Worm (Caenorhabditis elegans): ENCODE data around the gene spat-3.

Gene spat-3

DNA sequence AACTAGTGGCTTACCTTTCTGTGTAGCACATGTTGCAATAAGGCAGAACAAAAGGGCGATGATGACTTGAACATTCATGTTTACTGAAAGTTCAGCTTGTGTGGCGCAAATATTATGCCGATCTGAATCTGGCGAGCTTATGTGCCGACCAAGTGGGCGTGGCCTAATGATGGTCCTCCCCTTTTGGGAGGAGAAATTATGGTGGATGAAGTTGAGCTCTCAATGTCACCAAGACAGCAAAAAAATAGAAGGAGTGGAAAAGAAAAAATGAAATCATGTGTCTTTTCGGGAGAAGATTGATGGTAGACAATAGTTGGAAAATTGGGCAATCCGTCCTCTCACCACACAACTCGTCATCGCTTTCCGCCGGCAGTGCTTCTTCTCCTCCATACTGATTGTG is 13.5 kb downstream of the spat-3 start, which contains the start of gene flp-12:
flp-12 (minus strand) TSS at position 101 of the 400 bp plus-strand sequence.
- TF ChIP-seq snpc-4 (tag; optimal IDR thresholded peaks at IDR 0.05) (no peak), elt-1 (tag; optimal IDR thresholded peaks at IDR 0.05) (no peak), lin-13 (GFP tag; optimal IDR thresholded peaks at IDR 0.05) (no peak), unc-39 (tag; optimal IDR thresholded peaks at IDR 0.05) (no peak), ZK546.5 (tag; optimal IDR thresholded peaks at IDR 0.05) (no peak), nhr-25 (tag; optimal IDR thresholded peaks at IDR 0.05) (no peak), nhr-21 (tag; optimal IDR thresholded peaks at IDR 0.05) (no peak), egl-27 (tag; optimal IDR thresholded peaks at IDR 0.05) (no peak), ztf-11 (tag; optimal IDR thresholded peaks at IDR 0.05) (no peak), ztf-1 (GFP tag; conservative IDR thresholded peaks at IDR 0.05) (no peak), zag-1 (tag; optimal IDR thresholded peaks at IDR 0.05) (no peak), nhr-237 (tag; optimal IDR thresholded peaks at IDR 0.05) (no peak), Y55F3AM.14 (GFP tag; optimal IDR thresholded peaks at IDR 0.05) (no peak), nhr-12 (tag; optimal IDR thresholded peaks at IDR 0.05) (no peak), lin-11 (tag; optimal IDR thresholded peaks at IDR 0.05) (no peak), mdl-1 (tag; optimal IDR thresholded peaks at IDR 0.05) (no peak), skn-1 (tag; optimal IDR thresholded peaks at IDR 0.05) (no peak)

ce11 chrX:4588462-4588861 is 17.3 kb downstream of the spat-3 start, which contains the start of gene lnp-1:
Gene lnp-1, plus strand, starts transcription at chrX:4588762.
- TF ChIP-seq nhr-6 (tag; optimal IDR thresholded peaks at IDR 0.05) (no peak), nhr-23 (tag; optimal IDR thresholded peaks at IDR 0.05) (no peak), unc-55 (GFP tag; optimal IDR thresholded peaks at IDR 0.05) (no peak), lin-11 (tag; optimal IDR thresholded peaks at IDR 0.05) (no peak), Y55F3AM.14 (GFP tag; optimal IDR thresholded peaks at IDR 0.05) (no peak), snpc-4 (tag; optimal IDR thresholded peaks at IDR 0.05) (no peak), sem-4 (tag; optimal IDR thresholded peaks at IDR 0.05) (no peak), skn-1 (tag; optimal IDR thresholded peaks at IDR 0.05) (no peak), lin-13 (GFP tag; optimal IDR thresholded peaks at IDR 0.05) (no peak), C34F6.9 (tag; optimal IDR thresholded peaks at IDR 0.05) (no peak), mdl-1 (tag; optimal IDR thresholded peaks at IDR 0.05) (no peak), crh-2 (tag; optimal IDR thresholded peaks at IDR 0.05) (no peak)

DNA sequence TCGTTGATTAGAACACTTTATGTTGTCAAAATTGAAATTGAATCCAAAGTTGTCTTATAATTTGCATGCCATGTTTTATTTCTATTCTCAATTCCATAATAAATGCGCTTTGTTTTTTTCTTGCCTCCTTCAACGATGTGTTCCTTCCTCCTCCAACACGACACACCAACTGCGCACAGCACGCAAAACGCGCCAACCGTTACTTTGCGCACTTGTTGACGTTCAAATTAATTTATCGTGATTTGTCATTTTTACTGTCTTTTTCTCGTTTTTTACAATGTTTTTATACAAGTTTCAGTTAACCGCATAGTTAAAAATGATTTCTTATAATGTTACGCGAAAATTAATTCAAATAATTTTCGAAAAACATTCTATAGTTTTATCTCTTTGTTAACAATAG is 17.8 kb downstream of the spat-3 start:
- TF ChIP-seq sma-9 (GFP tag; optimal IDR thresholded peaks at IDR 0.05) (peak; percentile 25), sma-9 (tag; optimal IDR thresholded peaks at IDR 0.05) (no peak), nhr-129 (tag; optimal IDR thresholded peaks at IDR 0.05) (peak; percentile 44), sma-3 (GFP tag; optimal IDR thresholded peaks at IDR 0.05) (peak; percentile 30), ZK546.5 (tag; optimal IDR thresholded peaks at IDR 0.05) (no peak), blmp-1 (tag; optimal IDR thresholded peaks at IDR 0.05; ENCODE audit: insufficient read depth) (no peak), crh-2 (tag; optimal IDR thresholded peaks at IDR 0.05) (peak; percentile 53), nhr-21 (tag; optimal IDR thresholded peaks at IDR 0.05) (peak; percentile 25), R02D3.7 (tag; optimal IDR thresholded peaks at IDR 0.05) (no peak), F13H6.1 (tag; optimal IDR thresholded peaks at IDR 0.05) (peak; percentile 8), unc-62 (GFP tag; optimal IDR thresholded peaks at IDR 0.05) (no peak), lin-11 (tag; optimal IDR thresholded peaks at IDR 0.05) (no peak), C34F6.9 (tag; optimal IDR thresholded peaks at IDR 0.05) (peak; percentile 63), peb-1 (tag; optimal IDR thresholded peaks at IDR 0.05) (no peak), mdl-1 (tag; optimal IDR thresholded peaks at IDR 0.05) (no peak), zag-1 (tag; optimal IDR thresholded peaks at IDR 0.05) (peak; percentile 6), aly-2 (tag; optimal IDR thresholded peaks at IDR 0.05) (no peak), nhr-25 (tag; optimal IDR thresholded peaks at IDR 0.05) (no peak), sem-4 (tag; optimal IDR thresholded peaks at IDR 0.05) (peak; percentile 35), elt-3 (tag; optimal IDR thresholded peaks at IDR 0.05) (no peak), lsy-2 (tag; optimal IDR thresholded peaks at IDR 0.05) (peak in 1 of 2 experiments; percentile 60), lin-13 (GFP tag; optimal IDR thresholded peaks at IDR 0.05) (peak; percentile 12), unc-55 (GFP tag; optimal IDR thresholded peaks at IDR 0.05) (peak; percentile 67), lin-39 (tag; optimal IDR thresholded peaks at IDR 0.05) (no peak)

DNA sequence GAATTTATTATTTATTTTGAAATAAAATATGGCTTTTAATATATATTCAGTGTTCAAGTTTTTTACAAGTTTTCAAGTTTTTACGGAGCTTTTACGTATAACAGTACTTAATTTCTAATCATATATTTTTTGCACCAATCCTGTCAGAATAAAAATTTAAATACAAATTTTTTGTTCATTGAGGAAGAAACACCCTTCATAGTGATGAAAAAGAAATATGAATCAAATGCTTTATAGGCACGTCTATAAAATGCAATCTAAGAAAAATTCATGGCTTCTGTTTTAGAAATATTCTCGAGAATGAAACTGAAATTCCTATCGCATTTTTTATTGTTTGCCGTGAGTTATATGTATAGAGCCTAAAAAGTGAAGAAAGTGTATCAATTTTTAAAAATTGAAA is 19.1 kb downstream of the spat-3 start, which contains the start of gene C05E11.2:
C05E11.2 (plus strand) TSS at position 301 of the 400 bp plus-strand sequence.
- TF ChIP-seq ZK546.5 (tag; optimal IDR thresholded peaks at IDR 0.05): no peak
- TF ChIP-seq nhr-6 (tag; optimal IDR thresholded peaks at IDR 0.05): no peak
- TF ChIP-seq sma-3 (GFP tag; optimal IDR thresholded peaks at IDR 0.05): no peak
- TF ChIP-seq peb-1 (tag; optimal IDR thresholded peaks at IDR 0.05): no peak
- no peak for TF ChIP-seq lsy-2 (tag; optimal IDR thresholded peaks at IDR 0.05)
- TF ChIP-seq nhr-12 (tag; optimal IDR thresholded peaks at IDR 0.05): no peak
- no peak for TF ChIP-seq blmp-1 (tag; optimal IDR thresholded peaks at IDR 0.05; ENCODE audit: insufficient read depth)
- no peak for TF ChIP-seq nhr-77 (tag; optimal IDR thresholded peaks at IDR 0.05)
- no peak for TF ChIP-seq aly-2 (tag; optimal IDR thresholded peaks at IDR 0.05)
- no peak for TF ChIP-seq mbf-1 (tag; optimal IDR thresholded peaks at IDR 0.05)
- TF ChIP-seq gmeb-1 (tag; optimal IDR thresholded peaks at IDR 0.05): no peak
- TF ChIP-seq ztf-11 (tag; optimal IDR thresholded peaks at IDR 0.05): no peak
- no peak for TF ChIP-seq elt-3 (tag; optimal IDR thresholded peaks at IDR 0.05)
- no peak for TF ChIP-seq lin-13 (GFP tag; optimal IDR thresholded peaks at IDR 0.05)
- no peak for TF ChIP-seq snpc-4 (tag; optimal IDR thresholded peaks at IDR 0.05)
- no peak for TF ChIP-seq ceh-16 (tag; optimal IDR thresholded peaks at IDR 0.05)

Data from whole organism, L2 larva.